Worm (Caenorhabditis elegans) whole organism, midembryonic: ENCODE results near the gene poml-4.

Experiments
- T22C8.4 ChIP-seq: fragments of 200-800 bp; sonication (Bioruptor generic); IDR thresholded peaks from 2 replicates; pipeline ENCODE4 v1.3.6; 2022; ENCODE audit warnings: missing genetic modification characterization, missing compliant biosample characterization
- cog-1 ChIP-seq: sonication (generic microtip); optimal IDR thresholded peaks from 2 replicates; lab custom pipeline; 2016; ENCODE audit warnings: missing genetic modification characterization, missing compliant biosample characterization
- flt-1 ChIP-seq: fragments of 200-800 bp; sonication (Bioruptor generic); IDR thresholded peaks from 2 replicates; pipeline ENCODE4 v1.3.6; 2022; ENCODE audit warnings: missing genetic modification characterization, missing compliant biosample characterization
- klf-2 ChIP-seq: fragments of 200-800 bp; sonication (Bioruptor generic); conservative IDR thresholded peaks from 2 replicates; pipeline ENCODE4 v1.3.6; 2022; ENCODE audit warnings: missing genetic modification reagents, missing genetic modification characterization, missing compliant biosample characterization
- med-1 ChIP-seq: sonication (generic microtip); optimal IDR thresholded peaks from 2 replicates; lab custom pipeline; 2017; ENCODE audit warnings: missing genetic modification characterization, mild to moderate bottlenecking, missing compliant biosample characterization, antibody characterized with exemption, missing genetic modification reagents; ENCODE audit not compliant: insufficient read depth
- ref-1 ChIP-seq: fragments of 200-800 bp; sonication (Bioruptor generic); conservative IDR thresholded peaks from 2 replicates; pipeline ENCODE4 v1.3.6; 2022; ENCODE audit warnings: missing genetic modification reagents, missing genetic modification characterization, missing compliant biosample characterization
- ztf-23 ChIP-seq: fragments of 200-800 bp; sonication (Bioruptor generic); IDR thresholded peaks from 2 replicates; pipeline ENCODE4 v1.3.6; 2022; ENCODE audit warnings: missing genetic modification reagents, missing genetic modification characterization, missing compliant biosample characterization
- ztf-29 ChIP-seq: fragments of 200-800 bp; sonication (Bioruptor generic); IDR thresholded peaks from 2 replicates; pipeline ENCODE4 v1.3.6; 2022; ENCODE audit warnings: missing genetic modification reagents, missing genetic modification characterization, missing compliant biosample characterization

- no peak for TF ChIP-seq med-1 (GFP tag; lab: Kevin White, UChicago)
- no peak for TF ChIP-seq cog-1
- no peak for TF ChIP-seq ref-1 (GFP tag; lab: Robert Waterston, UW)
- no peak for TF ChIP-seq flt-1
- TF ChIP-seq ztf-29 (GFP tag; lab: Robert Waterston, UW): no peak
- TF ChIP-seq T22C8.4 (GFP tag; lab: Robert Waterston, UW): no peak
- no peak for TF ChIP-seq klf-2 (GFP tag; lab: Robert Waterston, UW)
- no peak for TF ChIP-seq ztf-23 (GFP tag; lab: Robert Waterston, UW)
These were observed 3.4 kb upstream of the poml-4 start, which contains the start of gene fbxb-42 for ce11 chrII:1537321-1537720.
